Fruit fly (Drosophila melanogaster) whole organism, embryonic: ENCODE measurements around the gene Grip91.

Source experiments
- Adf1 ChIP-seq: fragments of 200-800 bp; sonication (Bioruptor generic); IDR thresholded peaks from 2 replicates; pipeline ENCODE4 v1.3.6; 2022; ENCODE audit warnings: missing biosample characterization, missing genetic modification characterization
- B-H2 ChIP-seq: fragments of 200-800 bp; sonication (Bioruptor generic); optimal IDR thresholded peaks from 2 replicates; lab custom pipeline; 2018; ENCODE audit warnings: missing biosample characterization, mild to moderate bottlenecking, missing genetic modification characterization
- C15 ChIP-seq: fragments of 200-800 bp; sonication (Bioruptor generic); IDR thresholded peaks from 3 replicates; pipeline ENCODE4 v1.3.6; 2022; ENCODE audit warnings: missing biosample characterization, missing genetic modification characterization
- CG1024 ChIP-seq: fragments of 200-800 bp; sonication (Bioruptor generic); IDR thresholded peaks from 2 replicates; pipeline ENCODE4 v1.3.6; 2022; ENCODE audit warnings: missing biosample characterization, missing genetic modification characterization
- CG10654 ChIP-seq: fragments of 200-800 bp; sonication (Bioruptor generic); optimal IDR thresholded peaks from 2 replicates; lab custom pipeline; 2016; ENCODE audit warnings: missing biosample characterization, missing genetic modification characterization
- CG11247 ChIP-seq: fragments of 200-800 bp; sonication (Bioruptor generic); IDR thresholded peaks from 2 replicates; pipeline ENCODE4 v1.3.6; 2022; ENCODE audit warnings: missing biosample characterization, missing genetic modification characterization
- CG12104 ChIP-seq: fragments of 200-800 bp; sonication (Bioruptor generic); optimal IDR thresholded peaks from 3 replicates; lab custom pipeline; 2016; ENCODE audit warnings: missing biosample characterization, missing genetic modification characterization
- CG12236 ChIP-seq: fragments of 200-800 bp; sonication (Bioruptor generic); optimal IDR thresholded peaks from 2 replicates; lab custom pipeline; 2016; ENCODE audit warnings: missing biosample characterization, missing genetic modification characterization
- CG1233 ChIP-seq: fragments of 200-800 bp; sonication (Bioruptor generic); optimal IDR thresholded peaks from 4 replicates; lab custom pipeline; 2018; ENCODE audit warnings: missing biosample characterization, mild to moderate bottlenecking, missing genetic modification characterization
- CG13424 ChIP-seq: fragments of 200-800 bp; sonication (Bioruptor generic); optimal IDR thresholded peaks from 2 replicates; lab custom pipeline; 2019; ENCODE audit warnings: missing biosample characterization, mild to moderate bottlenecking, missing genetic modification characterization, moderate library complexity
- CG14965 ChIP-seq: fragments of 200-800 bp; sonication (Bioruptor generic); optimal IDR thresholded peaks from 2 replicates; lab custom pipeline; 2016; ENCODE audit warnings: missing biosample characterization, missing genetic modification characterization, borderline replicate concordance
- CG16813 ChIP-seq: fragments of 200-800 bp; sonication (Bioruptor generic); IDR thresholded peaks from 3 replicates; pipeline ENCODE4 v1.3.6; 2022; ENCODE audit warnings: missing biosample characterization, missing genetic modification characterization; ENCODE audit not compliant: partially characterized antibody
- CG17328 ChIP-seq: fragments of 200-800 bp; sonication (Bioruptor generic); IDR thresholded peaks from 2 replicates; pipeline ENCODE4 v1.3.6; 2022; ENCODE audit warnings: missing biosample characterization, missing genetic modification characterization
- CG30020 ChIP-seq: fragments of 200-800 bp; optimal IDR thresholded peaks from 2 replicates; lab custom pipeline; 2019; ENCODE audit warnings: missing biosample characterization, mild to moderate bottlenecking, missing genetic modification characterization, moderate library complexity
- CG31224 ChIP-seq: fragments of 200-800 bp; sonication (Bioruptor generic); IDR thresholded peaks from 2 replicates; pipeline ENCODE4 v1.3.6; 2022; ENCODE audit warnings: missing biosample characterization, missing genetic modification characterization
- CG34422 ChIP-seq: fragments of 200-800 bp; sonication (Bioruptor generic); IDR thresholded peaks from 3 replicates; pipeline ENCODE4 v1.3.6; 2022; ENCODE audit warnings: missing biosample characterization, missing genetic modification characterization
- CG3847 ChIP-seq: fragments of 200-800 bp; sonication (Bioruptor generic); IDR thresholded peaks from 2 replicates; pipeline ENCODE4 v1.3.6; 2022; ENCODE audit warnings: missing biosample characterization, missing genetic modification characterization
- CG3995 ChIP-seq: fragments of 200-800 bp; sonication (Bioruptor generic); optimal IDR thresholded peaks from 3 replicates; lab custom pipeline; 2016; ENCODE audit warnings: missing biosample characterization, missing genetic modification characterization
- CG6254 ChIP-seq: fragments of 200-800 bp; sonication (Bioruptor generic); optimal IDR thresholded peaks from 3 replicates; lab custom pipeline; 2017; ENCODE audit warnings: mild to moderate bottlenecking, missing biosample characterization, missing genetic modification reagents, missing genetic modification characterization
- CG6272 ChIP-seq: fragments of 200-800 bp; sonication (Bioruptor generic); IDR thresholded peaks from 2 replicates; pipeline ENCODE4 v1.3.6; 2022; ENCODE audit warnings: missing biosample characterization, missing genetic modification characterization
- CG7556 ChIP-seq: fragments of 200-800 bp; sonication (Bioruptor generic); optimal IDR thresholded peaks from 2 replicates; lab custom pipeline; 2017; ENCODE audit warnings: missing biosample characterization, mild to moderate bottlenecking, missing genetic modification characterization
- CG7963 ChIP-seq: fragments of 200-800 bp; sonication (Bioruptor generic); IDR thresholded peaks from 3 replicates; pipeline ENCODE4 v1.3.6; 2022; ENCODE audit warnings: missing biosample characterization, missing genetic modification characterization; ENCODE audit not compliant: partially characterized antibody
- CG8290 ChIP-seq, 3 experiments: fragments of 200-800 bp; sonication (Bioruptor generic); optimal IDR thresholded peaks; 2 replicates each; lab custom pipeline; 2016 to 2019; ENCODE audit warnings: missing biosample characterization in 3 of 3, missing genetic modification characterization in 3 of 3, mild to moderate bottlenecking in 2 of 3, moderate library complexity in 1 of 3
- CG8478 ChIP-seq: fragments of >200 bp; optimal IDR thresholded peaks from 2 replicates; lab custom pipeline; 2018
- CG9727 ChIP-seq: fragments of 200-800 bp; sonication (Bioruptor generic); optimal IDR thresholded peaks from 3 replicates; lab custom pipeline; 2017; ENCODE audit warnings: missing biosample characterization, mild to moderate bottlenecking, missing genetic modification characterization
- CG9797 ChIP-seq: fragments of 200-800 bp; sonication (Bioruptor generic); optimal IDR thresholded peaks from 3 replicates; lab custom pipeline; 2018; ENCODE audit warnings: missing biosample characterization, mild to moderate bottlenecking, missing genetic modification characterization
- CG9817 ChIP-seq: fragments of 200-800 bp; sonication (Bioruptor generic); optimal IDR thresholded peaks from 2 replicates; lab custom pipeline; 2018; ENCODE audit warnings: missing biosample characterization, mild to moderate bottlenecking, missing genetic modification characterization, moderate library complexity
- Dll ChIP-seq: fragments of 200-800 bp; sonication (Bioruptor generic); IDR thresholded peaks from 4 replicates; pipeline ENCODE4 v1.3.6; 2022; ENCODE audit warnings: missing biosample characterization, missing genetic modification characterization; ENCODE audit not compliant: partially characterized antibody
- Dp ChIP-seq: fragments of 200-800 bp; sonication (Bioruptor generic); optimal IDR thresholded peaks from 2 replicates; lab custom pipeline; 2018; ENCODE audit warnings: missing biosample characterization, mild to moderate bottlenecking, missing genetic modification characterization, moderate library complexity
- HmgZ ChIP-seq: fragments of 200-800 bp; sonication (Bioruptor generic); optimal IDR thresholded peaks from 2 replicates; lab custom pipeline; 2018; ENCODE audit warnings: missing biosample characterization, mild to moderate bottlenecking, missing genetic modification characterization
- Hmr ChIP-seq: fragments of 200-800 bp; sonication (Bioruptor generic); optimal IDR thresholded peaks from 3 replicates; lab custom pipeline; 2017; ENCODE audit warnings: mild to moderate bottlenecking, missing biosample characterization, missing genetic modification reagents, missing genetic modification characterization
- Hsf ChIP-seq: fragments of 200-800 bp; sonication (Bioruptor generic); optimal IDR thresholded peaks from 3 replicates; lab custom pipeline; 2016; ENCODE audit warnings: missing biosample characterization, missing genetic modification characterization
- Jarid2 ChIP-seq: fragments of 200-800 bp; sonication (Bioruptor generic); optimal IDR thresholded peaks from 3 replicates; lab custom pipeline; 2017; ENCODE audit warnings: mild to moderate bottlenecking, missing biosample characterization, missing genetic modification reagents, missing genetic modification characterization
- MESR4 ChIP-seq: fragments of 200-800 bp; sonication (Bioruptor generic); optimal IDR thresholded peaks from 2 replicates; lab custom pipeline; 2018; ENCODE audit warnings: missing biosample characterization, mild to moderate bottlenecking, missing genetic modification characterization, moderate library complexity
- Nf-YB ChIP-seq: fragments of 200-800 bp; sonication (Bioruptor generic); optimal IDR thresholded peaks from 3 replicates; lab custom pipeline; 2019; ENCODE audit warnings: missing biosample characterization, mild to moderate bottlenecking, missing genetic modification characterization, moderate library complexity
- Rfx ChIP-seq: fragments of 200-800 bp; sonication (Bioruptor generic); IDR thresholded peaks from 2 replicates; pipeline ENCODE4 v1.3.6; 2022; ENCODE audit warnings: missing biosample characterization, missing genetic modification characterization
- bcd ChIP-seq: fragments of 200-800 bp; sonication (Bioruptor generic); optimal IDR thresholded peaks from 2 replicates; lab custom pipeline; 2017; ENCODE audit warnings: missing biosample characterization, mild to moderate bottlenecking, missing genetic modification characterization
- br ChIP-seq: fragments of >200 bp; optimal IDR thresholded peaks from 2 replicates; lab custom pipeline; 2017
- crc ChIP-seq: fragments of 200-800 bp; sonication (Bioruptor generic); optimal IDR thresholded peaks from 2 replicates; lab custom pipeline; 2016; ENCODE audit warnings: missing biosample characterization, missing genetic modification characterization
- dati ChIP-seq: fragments of 200-800 bp; sonication (Bioruptor generic); IDR thresholded peaks from 2 replicates; pipeline ENCODE4 v1.3.6; 2022; ENCODE audit warnings: missing biosample characterization, missing genetic modification characterization
- eyg ChIP-seq: fragments of 200-800 bp; sonication (Bioruptor generic); optimal IDR thresholded peaks from 3 replicates; lab custom pipeline; 2016; ENCODE audit warnings: missing biosample characterization, missing genetic modification characterization
- fd3F ChIP-seq: fragments of 200-800 bp; sonication (Bioruptor generic); optimal IDR thresholded peaks from 2 replicates; lab custom pipeline; 2018; ENCODE audit warnings: missing biosample characterization, mild to moderate bottlenecking, missing genetic modification characterization, moderate library complexity
- inv ChIP-seq: fragments of 200-800 bp; sonication (Bioruptor generic); IDR thresholded peaks from 2 replicates; pipeline ENCODE4 v1.3.6; 2022; ENCODE audit warnings: missing biosample characterization, missing genetic modification characterization; ENCODE audit not compliant: partially characterized antibody
- jumu ChIP-seq: fragments of 200-800 bp; sonication (Bioruptor generic); optimal IDR thresholded peaks from 3 replicates; lab custom pipeline; 2016; ENCODE audit warnings: missing biosample characterization, missing genetic modification characterization
- pros ChIP-seq: fragments of 200-800 bp; sonication (Bioruptor generic); optimal IDR thresholded peaks from 3 replicates; lab custom pipeline; 2019; ENCODE audit warnings: missing biosample characterization, mild to moderate bottlenecking, missing genetic modification characterization, moderate library complexity
- ranshi ChIP-seq: fragments of 200-800 bp; sonication (Bioruptor generic); IDR thresholded peaks from 2 replicates; pipeline ENCODE4 v1.3.6; 2022; ENCODE audit warnings: missing biosample characterization, missing genetic modification characterization
- row ChIP-seq: fragments of 200-800 bp; sonication (Bioruptor generic); IDR thresholded peaks from 3 replicates; pipeline ENCODE4 v1.3.6; 2022; ENCODE audit warnings: missing biosample characterization, missing genetic modification characterization
- so ChIP-seq: fragments of 200-800 bp; sonication (Bioruptor generic); IDR thresholded peaks from 3 replicates; pipeline ENCODE4 v1.3.6; 2022; ENCODE audit warnings: missing biosample characterization, missing genetic modification characterization
- stwl ChIP-seq: fragments of 200-800 bp; sonication (Bioruptor generic); optimal IDR thresholded peaks from 3 replicates; lab custom pipeline; 2018; ENCODE audit warnings: missing biosample characterization, mild to moderate bottlenecking, missing genetic modification characterization, moderate library complexity
- vnd ChIP-seq: fragments of 200-800 bp; sonication (Bioruptor generic); IDR thresholded peaks from 3 replicates; pipeline ENCODE4 v1.3.6; 2022; ENCODE audit warnings: missing biosample characterization, missing genetic modification characterization; ENCODE audit not compliant: partially characterized antibody

The Grip91 gene

DNA sequence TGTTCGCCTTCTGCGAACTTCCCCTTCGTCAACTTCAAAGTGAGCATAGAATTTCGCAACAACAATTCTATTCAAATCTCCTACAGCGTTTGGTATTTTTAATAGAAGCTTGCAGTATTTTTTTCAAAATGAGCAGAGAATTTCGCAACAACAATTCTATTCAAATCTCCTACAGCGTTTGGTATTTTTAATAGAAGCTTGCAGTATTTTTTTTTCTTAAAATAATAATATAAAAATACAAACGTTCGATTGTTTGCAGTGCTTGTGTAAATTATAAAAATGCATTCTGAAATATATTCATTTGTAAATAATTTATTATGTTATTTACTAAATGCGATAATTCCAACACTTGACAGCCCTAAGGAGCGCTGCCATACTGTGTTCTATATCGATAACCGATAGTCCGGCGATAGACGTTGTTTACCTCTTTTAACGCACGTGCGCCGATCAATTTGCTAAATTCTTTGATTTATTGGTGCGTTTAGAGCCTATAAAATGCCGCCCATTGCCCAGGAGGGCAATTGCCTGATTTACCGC lies 12.4 kb upstream of the Grip91 start, which contains the start of the genes CG32625 and Rtc1 (continued):
- TF ChIP-seq B-H2 (peak; percentile 70), CG11247 (GFP tag; lab: Robert Waterston, UW) (no peak), MESR4 (peak; percentile 29), dati (GFP tag; lab: Robert Waterston, UW) (no peak), row (peak; percentile 75), stwl (tag; lab: Kevin White, UChicago) (peak; percentile 74), CG9797 (GFP tag; lab: Kevin White, UChicago) (peak; percentile 22), CG12236 (no peak), CG1233 (GFP tag; lab: Kevin White, UChicago) (no peak), CG31224 (no peak), br (lab: Kevin White, UChicago) (no peak), jumu (GFP tag; lab: Kevin White, UChicago) (no peak), CG12104 (no peak), CG6272 (GFP tag; lab: Robert Waterston, UW) (no peak), CG6254 (no peak), CG9727 (GFP tag; lab: Kevin White, UChicago) (peak; percentile 33), Adf1 (GFP tag; lab: Robert Waterston, UW) (no peak), Rfx (peak; percentile 65), CG34422 (0 out of 3 replicates have a peak, but pooled peaks have one; percentile 22), CG17328 (GFP tag; lab: Robert Waterston, UW) (peak; percentile 54; the same call in 1 of the 2 replicates), eyg (GFP tag; lab: Kevin White, UChicago) (no peak), C15 (GFP tag; lab: Robert Waterston, UW) (no peak), CG10654 (GFP tag; lab: Kevin White, UChicago) (peak; percentile 13), CG7556 (peak; percentile 41), fd3F (GFP tag; lab: Kevin White, UChicago) (peak; percentile 14), CG3847 (GFP tag; lab: Robert Waterston, UW) (peak; percentile 70), pros (GFP tag; lab: Kevin White, UChicago) (no peak), so (GFP tag; lab: Robert Waterston, UW) (no peak), Jarid2 (no peak), Hsf (GFP tag; lab: Kevin White, UChicago) (peak; percentile 28), CG7963 (GFP tag; lab: Robert Waterston, UW) (no peak), bcd (GFP tag; lab: Kevin White, UChicago) (peak; percentile 19), vnd (GFP tag; lab: Robert Waterston, UW) (0 out of 3 replicates have a peak, but pooled peaks have one; percentile 12), ranshi (GFP tag; lab: Robert Waterston, UW) (0 out of 2 replicates have a peak, but pooled peaks have one; percentile 4), CG16813 (peak; percentile 59; the same call in 2 of the 3 replicates), Dp (peak; percentile 50), inv (GFP tag; lab: Robert Waterston, UW) (0 out of 2 replicates have a peak, but pooled peaks have one; percentile 16), CG9817 (tag; lab: Kevin White, UChicago) (peak; percentile 53), CG1024 (GFP tag; lab: Robert Waterston, UW) (peak; percentile 57), CG3995 (GFP tag; lab: Kevin White, UChicago) (no peak), HmgZ (tag; lab: Kevin White, UChicago) (peak; percentile 38), CG30020 (tag; lab: Kevin White, UChicago) (peak; percentile 31), crc (no peak), Nf-YB (GFP tag; lab: Kevin White, UChicago) (peak; percentile 7), CG13424 (tag; lab: Kevin White, UChicago) (peak; percentile 60), Dll (GFP tag; lab: Robert Waterston, UW) (peak; percentile 76), CG8478 (no peak), CG8290 (GFP tag; optimal IDR thresholded peaks at IDR 0.05; lab: Kevin White, UChicago) (peak; percentile 13), CG8290 (tag; optimal IDR thresholded peaks at IDR 0.05; lab: Kevin White, UChicago) (peak; percentile 30 to 57), Hmr (GFP tag; lab: Kevin White, UChicago) (peak; percentile 64), CG14965 (GFP tag; lab: Kevin White, UChicago) (no peak)
